Worm (Caenorhabditis elegans): Measurements from ENCODE around the gene ubh-2.

ubh-2 gene

ce11 chrV:6551707-6552390, 42.2 kb upstream of the ubh-2 start, which contains the start of gene twk-10 (continued):
- TF ChIP-seq lir-3 (tag; optimal IDR thresholded peaks at IDR 0.05; ENCODE audit: poor library complexity) = no peak
- TF ChIP-seq blmp-1 (tag; optimal IDR thresholded peaks at IDR 0.05) = no peak
- no peak for TF ChIP-seq alr-1 (tag; optimal IDR thresholded peaks at IDR 0.05; ENCODE audit: borderline replicate concordance)
- TF ChIP-seq aly-2 (tag; optimal IDR thresholded peaks at IDR 0.05) = no peak
- TF ChIP-seq pax-3 (tag; optimal IDR thresholded peaks at IDR 0.05) = no peak
- no peak for TF ChIP-seq ceh-90 (tag; optimal IDR thresholded peaks at IDR 0.05)
- TF ChIP-seq jun-1 (tag; optimal IDR thresholded peaks at IDR 0.05) = no peak

ce11 chrV:6549871-6550270, 40.3 kb upstream of the ubh-2 start, which contains the start of gene lipl-4:
lipl-4 (plus strand) TSS chrV:6550171.
- no peak for TF ChIP-seq hpl-2 (GFP tag; optimal IDR thresholded peaks at IDR 0.05)
- no peak for TF ChIP-seq sox-4 (tag; optimal IDR thresholded peaks at IDR 0.05)
- no peak for TF ChIP-seq dpl-1 (GFP tag; optimal IDR thresholded peaks at IDR 0.05)
- TF ChIP-seq rnt-1 (tag; optimal IDR thresholded peaks at IDR 0.05) = no peak

- TF ChIP-seq elt-3 (tag; optimal IDR thresholded peaks at IDR 0.05) (no peak), nhr-47 (tag; optimal IDR thresholded peaks at IDR 0.05) (no peak), efl-1 (optimal IDR thresholded peaks at IDR 0.05) (no peak), efl-1 (GFP tag; optimal IDR thresholded peaks at IDR 0.05 in 1 of 2) (peak in 1 of 2 experiments; percentile 83), dpl-1 (GFP tag; optimal IDR thresholded peaks at IDR 0.05) (no peak)
These were observed 39.5 kb upstream of the ubh-2 start, which contains the start of gene K04A8.20 for ce11 chrV:6549148-6549547. K04A8.20 (plus strand) TSS chrV:6549448.

DNA sequence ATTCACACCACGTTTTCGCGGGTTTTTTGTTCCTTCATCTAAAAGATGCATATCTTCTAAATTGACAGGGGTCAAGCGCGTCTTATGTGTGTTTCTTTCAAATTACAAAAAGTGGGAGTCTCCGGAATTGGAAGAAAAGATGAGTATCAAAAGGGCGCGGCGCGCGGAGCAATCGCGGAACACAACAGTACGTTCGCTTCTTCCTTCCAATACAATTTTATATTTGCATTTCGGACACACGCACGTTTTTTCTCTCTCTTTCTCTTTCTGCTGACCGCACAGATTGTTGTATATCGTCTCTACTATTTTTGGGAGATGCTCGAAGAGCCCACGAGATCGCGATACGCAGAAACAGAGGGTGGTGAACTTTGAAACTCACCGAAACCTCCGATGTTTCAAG, 38.7 kb upstream of the ubh-2 start:
- TF ChIP-seq lin-39 (tag; optimal IDR thresholded peaks at IDR 0.05) (no peak), efl-1 (optimal IDR thresholded peaks at IDR 0.05) (no peak), efl-1 (GFP tag; optimal IDR thresholded peaks at IDR 0.05 in 1 of 2) (peak in 1 of 2 experiments; percentile 21)

DNA sequence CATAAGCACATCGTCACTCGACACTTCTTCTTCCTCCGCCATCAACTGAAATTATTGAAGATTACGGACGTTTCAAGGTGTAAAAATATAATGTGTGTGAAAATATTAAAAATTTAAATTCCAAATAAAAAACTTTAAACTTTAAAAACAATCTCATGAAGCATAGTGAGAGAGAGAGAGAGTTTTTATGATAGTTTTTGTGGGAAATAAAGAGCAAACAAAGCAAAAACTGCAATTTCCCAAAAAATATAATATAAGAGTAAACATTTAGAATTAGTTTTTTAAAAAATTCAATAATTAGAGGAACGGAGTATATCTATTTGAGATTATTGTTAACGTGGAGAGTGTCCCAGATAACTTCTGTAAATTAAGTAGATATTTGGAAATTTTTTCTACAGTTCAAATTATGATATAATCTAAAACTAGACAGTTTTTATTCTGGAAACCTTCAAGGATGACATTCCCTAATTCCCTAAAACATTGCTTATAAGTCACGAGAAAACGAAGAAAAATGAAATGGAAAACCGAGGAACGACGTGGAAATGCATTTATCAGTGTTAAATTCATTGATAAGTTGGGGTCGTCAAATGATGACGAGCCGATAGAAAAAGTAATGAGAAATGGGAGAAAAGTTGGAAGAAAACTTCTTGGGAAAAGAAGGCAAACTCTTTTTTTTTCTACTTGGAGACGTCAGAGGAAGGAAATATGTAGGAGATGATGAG, 37.0 kb upstream of the ubh-2 start, which contains the start of gene dre-1:
Gene dre-1, minus strand, starts transcription at position 51 of the 722 bp plus-strand sequence.
- no peak for TF ChIP-seq fkh-10 (GFP tag; optimal IDR thresholded peaks at IDR 0.05)
- no peak for TF ChIP-seq zip-4 (GFP tag; optimal IDR thresholded peaks at IDR 0.05)
- no peak for TF ChIP-seq tbx-2 (tag; optimal IDR thresholded peaks at IDR 0.05)
- TF ChIP-seq ceh-88 (GFP tag; IDR thresholded peaks at IDR 0.05) = no peak
- no peak for TF ChIP-seq mab-9 (GFP tag; IDR thresholded peaks at IDR 0.05)
- no peak for TF ChIP-seq irx-1 (tag; optimal IDR thresholded peaks at IDR 0.05)
- no peak for TF ChIP-seq egl-13 (tag; optimal IDR thresholded peaks at IDR 0.05)
- TF ChIP-seq efl-1 (optimal IDR thresholded peaks at IDR 0.05) = no peak
- peak in 1 of 2 experiments; percentile 35 for TF ChIP-seq efl-1 (GFP tag; optimal IDR thresholded peaks at IDR 0.05 in 1 of 2)
- TF ChIP-seq lin-35 (GFP tag; optimal IDR thresholded peaks at IDR 0.05) = peak in 1 of 2 experiments; percentile 12
- no peak for TF ChIP-seq nhr-237 (tag; optimal IDR thresholded peaks at IDR 0.05)
- TF ChIP-seq ceh-63 (GFP tag; optimal IDR thresholded peaks at IDR 0.05) = no peak
- no peak for TF ChIP-seq C34B4.2 (tag; optimal IDR thresholded peaks at IDR 0.05)
- no peak for TF ChIP-seq lin-13 (GFP tag; optimal IDR thresholded peaks at IDR 0.05)
- no peak for TF ChIP-seq nhr-12 (tag; optimal IDR thresholded peaks at IDR 0.05)
- TF ChIP-seq dsc-1 (tag; optimal IDR thresholded peaks at IDR 0.05) = no peak
- TF ChIP-seq jun-1 (tag; optimal IDR thresholded peaks at IDR 0.05) = no peak

DNA sequence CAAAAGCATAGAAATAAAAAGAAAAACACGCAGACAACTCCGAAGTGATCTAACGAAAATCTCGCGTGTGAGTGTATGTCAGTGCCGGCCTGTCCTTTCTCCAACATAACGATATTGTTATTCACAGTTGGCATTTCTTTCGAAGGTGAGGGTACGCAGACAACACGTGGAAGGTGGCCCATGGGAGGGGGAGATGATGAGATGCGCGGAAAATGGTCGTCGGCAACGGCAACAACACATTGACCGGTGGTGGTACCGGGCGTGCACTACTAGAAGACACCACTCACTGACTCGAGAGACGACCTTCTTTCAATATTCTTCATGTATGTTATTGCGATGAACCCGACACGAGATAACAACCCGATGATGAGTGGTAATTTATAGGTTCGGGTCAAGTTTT, 35.4 kb upstream of the ubh-2 start:
- TF ChIP-seq snu-23 (GFP tag; optimal IDR thresholded peaks at IDR 0.05) (peak; percentile 42), lin-14 (GFP tag; optimal IDR thresholded peaks at IDR 0.05) (peak; percentile 77), nhr-71 (tag; optimal IDR thresholded peaks at IDR 0.05) (peak; percentile 6), nhr-11 (tag; optimal IDR thresholded peaks at IDR 0.05) (no peak), mep-1 (tag; optimal IDR thresholded peaks at IDR 0.05) (peak; percentile 40), efl-3 (GFP tag; optimal IDR thresholded peaks at IDR 0.05) (no peak), nhr-20 (tag; optimal IDR thresholded peaks at IDR 0.05) (peak; percentile 41), unc-62 (GFP tag; optimal IDR thresholded peaks at IDR 0.05) (no peak), blmp-1 (tag; optimal IDR thresholded peaks at IDR 0.05) (peak; percentile 37), nhr-90 (tag; optimal IDR thresholded peaks at IDR 0.05; ENCODE audit: poor library complexity) (peak; percentile 28)

Data from whole organism, L1 larva.